Worm (Caenorhabditis elegans) whole organism, L2 larva: ENCODE results near the gene Y62F5A.9.

Experiments
- aly-2 ChIP-seq: fragments of 150-350 bp; optimal IDR thresholded peaks from 2 replicates; lab custom pipeline; 2014; ENCODE audit warnings: missing biosample characterization, missing genetic modification characterization
- blmp-1 ChIP-seq: sonication (generic microtip); optimal IDR thresholded peaks from 2 replicates; lab custom pipeline; 2017; ENCODE audit warnings: missing genetic modification characterization, mild to moderate bottlenecking, missing compliant biosample characterization, antibody characterized with exemption, moderate library complexity; ENCODE audit not compliant: insufficient read depth
- ceh-82 ChIP-seq: fragments of 150-350 bp; optimal IDR thresholded peaks from 2 replicates; lab custom pipeline; 2014; ENCODE audit warnings: missing biosample characterization, missing genetic modification characterization
- mdl-1 ChIP-seq, 2 experiments: fragments of 150-350 bp in 1 of 2; sonication (generic microtip) in 1 of 2; optimal IDR thresholded peaks; 2 replicates each; lab custom pipeline; 2017; ENCODE audit warnings: missing biosample characterization in 2 of 2, missing genetic modification characterization in 2 of 2
- sem-4 ChIP-seq: fragments of 150-350 bp; optimal IDR thresholded peaks from 2 replicates; lab custom pipeline; 2014; ENCODE audit warnings: missing biosample characterization, missing genetic modification reagents, missing genetic modification characterization
- skn-1 ChIP-seq: sonication (generic microtip); optimal IDR thresholded peaks from 2 replicates; lab custom pipeline; 2017; ENCODE audit warnings: missing biosample characterization, missing genetic modification characterization
- snpc-4 ChIP-seq: fragments of 150-350 bp; optimal IDR thresholded peaks from 2 replicates; lab custom pipeline; 2014; ENCODE audit warnings: missing biosample characterization, missing genetic modification characterization

ce11 chrII:11495307-11495706 lies 43.3 kb downstream of the Y62F5A.9 start, which contains the start of the genes ooc-3 and B0334.4:
- TF ChIP-seq skn-1 (no peak), aly-2 (tag; lab: Kevin White, UChicago) (no peak), ceh-82 (tag; lab: Kevin White, UChicago) (no peak), mdl-1 (tag; optimal IDR thresholded peaks at IDR 0.05; lab: Kevin White, UChicago) (no peak), sem-4 (tag; lab: Kevin White, UChicago) (no peak), blmp-1 (no peak), snpc-4 (tag; lab: Kevin White, UChicago) (no peak)
